Worm (Caenorhabditis elegans) whole organism, late embryonic: ENCODE results near the gene psf-1.

ENCODE experiments used
- F13H6.1 ChIP-seq: sonication (generic microtip); optimal IDR thresholded peaks from 2 replicates; lab custom pipeline; 2016; ENCODE audit warnings: missing genetic modification characterization, missing compliant biosample characterization
- ama-1 ChIP-seq: fragments of 150-350 bp; optimal IDR thresholded peaks from 2 replicates; lab custom pipeline; 2014
- ceh-24 ChIP-seq: sonication (generic microtip); optimal IDR thresholded peaks from 2 replicates; lab custom pipeline; 2016; ENCODE audit warnings: mild to moderate bottlenecking, missing genetic modification characterization, missing compliant biosample characterization
- ceh-48 ChIP-seq: sonication (generic microtip); optimal IDR thresholded peaks from 2 replicates; lab custom pipeline; 2016; ENCODE audit warnings: missing genetic modification characterization, inconsistent platforms, missing compliant biosample characterization
- dmd-4 ChIP-seq: sonication (generic microtip); optimal IDR thresholded peaks from 2 replicates; lab custom pipeline; 2016; ENCODE audit warnings: borderline replicate concordance, missing genetic modification characterization, missing compliant biosample characterization
- eyg-1 ChIP-seq: sonication (generic microtip); optimal IDR thresholded peaks from 2 replicates; lab custom pipeline; 2016; ENCODE audit warnings: missing genotype, missing genetic modification characterization, missing compliant biosample characterization
- fax-1 ChIP-seq: sonication (generic microtip); optimal IDR thresholded peaks from 2 replicates; lab custom pipeline; 2016; ENCODE audit warnings: missing genotype, missing genetic modification characterization, missing compliant biosample characterization
- lin-11 ChIP-seq: fragments of 200-800 bp; sonication (Bioruptor generic); optimal IDR thresholded peaks from 2 replicates; lab custom pipeline; 2018; ENCODE audit warnings: mild to moderate bottlenecking, missing genetic modification characterization, missing compliant biosample characterization
- npax-4 ChIP-seq: sonication (generic microtip); optimal IDR thresholded peaks from 2 replicates; lab custom pipeline; 2016; ENCODE audit warnings: missing genetic modification characterization, missing compliant biosample characterization
- pax-1 ChIP-seq: fragments of 150-350 bp; optimal IDR thresholded peaks from 2 replicates; lab custom pipeline; 2014; ENCODE audit warnings: missing biosample characterization, missing genetic modification characterization
- pqm-1 ChIP-seq: sonication (generic microtip); optimal IDR thresholded peaks from 2 replicates; lab custom pipeline; 2016; ENCODE audit warnings: missing genetic modification characterization, missing compliant biosample characterization
- pros-1 ChIP-seq: fragments of 150-350 bp; optimal IDR thresholded peaks from 2 replicates; lab custom pipeline; 2014; ENCODE audit warnings: missing biosample characterization, missing genetic modification reagents, missing genetic modification characterization
- tbx-2 ChIP-seq: sonication (generic microtip); optimal IDR thresholded peaks from 2 replicates; lab custom pipeline; 2016; ENCODE audit warnings: missing genetic modification characterization, missing compliant biosample characterization
- tbx-7 ChIP-seq: sonication (generic microtip); optimal IDR thresholded peaks from 2 replicates; lab custom pipeline; 2016; ENCODE audit warnings: missing genotype, missing genetic modification characterization, missing compliant biosample characterization

DNA sequence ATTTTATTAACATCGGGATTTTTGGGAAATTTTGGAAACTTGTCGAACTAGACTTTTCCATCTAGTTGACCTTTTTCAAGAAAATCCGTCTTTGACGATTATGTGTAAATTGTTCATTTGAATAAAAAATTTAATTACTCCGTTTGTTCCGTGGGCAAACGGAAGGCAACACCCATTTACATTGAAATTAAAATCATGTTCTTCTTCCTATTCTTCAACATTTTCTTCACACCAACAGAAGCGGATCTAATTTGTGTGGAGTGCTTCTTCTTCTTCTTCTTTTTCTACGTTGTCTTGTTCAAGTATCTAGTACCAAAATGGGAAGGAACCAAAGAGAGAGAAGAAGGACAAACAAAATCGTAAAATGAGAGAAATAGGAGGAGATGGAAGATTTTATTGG lies 14.0 kb downstream of the psf-1 start:
- TF ChIP-seq pax-1 (tag; lab: Kevin White, UChicago) (no peak), pros-1 (tag; lab: Kevin White, UChicago) (no peak), ama-1 (lab: Kevin White, UChicago) (no peak), ceh-24 (no peak), npax-4 (tag; lab: Kevin White, UChicago) (no peak), eyg-1 (no peak), ceh-48 (no peak), fax-1 (tag; lab: Kevin White, UChicago) (no peak), dmd-4 (tag; lab: Kevin White, UChicago) (no peak), tbx-7 (tag; lab: Kevin White, UChicago) (no peak), tbx-2 (tag; lab: Kevin White, UChicago) (no peak), F13H6.1 (tag; lab: Kevin White, UChicago) (no peak), pqm-1 (no peak), lin-11 (tag; lab: Kevin White, UChicago) (no peak)
